Fruit fly (Drosophila melanogaster): Measurements from ENCODE around the gene CG15465.
A peak's percentile ranks its signal among the peaks of the same experiment; 100 is the strongest.

DNA sequence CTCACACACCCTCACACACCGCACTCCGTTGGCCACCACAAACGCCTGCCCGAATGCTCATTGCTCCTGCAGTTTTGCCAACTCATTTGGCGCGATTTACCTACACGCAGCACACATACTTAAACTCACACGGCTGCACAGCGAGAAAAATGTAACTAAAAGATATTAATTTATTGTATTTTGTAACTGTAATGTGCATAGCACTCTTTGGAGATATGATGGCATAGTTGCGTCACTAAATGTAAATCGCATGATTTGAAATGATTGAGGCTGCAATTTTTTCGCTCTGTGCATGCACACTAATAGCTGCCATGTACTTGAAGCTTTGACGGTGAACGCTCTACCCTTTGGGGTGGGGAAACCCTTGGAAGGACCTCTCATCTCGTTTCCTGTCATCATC is 58.3 kb downstream of the CG15465 start:
- TF ChIP-seq Dfd (GFP tag; optimal IDR thresholded peaks at IDR 0.05) (no peak), pan (optimal IDR thresholded peaks at IDR 0.05) (no peak), GATAd (GFP tag; optimal IDR thresholded peaks at IDR 0.05) (no peak), OdsH (GFP tag; optimal IDR thresholded peaks at IDR 0.05) (no peak), lola (GFP tag; optimal IDR thresholded peaks at IDR 0.05) (no peak), sv (GFP tag; optimal IDR thresholded peaks at IDR 0.05) (peak; percentile 7)
